Worm (Caenorhabditis elegans): ENCODE results near the gene F20A1.8.
A peak's percentile ranks its signal among the peaks of the same experiment; 100 is the strongest.

F20A1.8 gene

ce11 chrV:7060396-7060795, 13.0 kb upstream of the F20A1.8 start, which contains the start of the genes Y57E12AL.6 and Y57E12AL.1 (continued):
- TF ChIP-seq ztf-11 (tag; optimal IDR thresholded peaks at IDR 0.05), result no peak
- TF ChIP-seq cey-2 (tag; optimal IDR thresholded peaks at IDR 0.05; ENCODE audit: borderline replicate concordance, insufficient read depth), result no peak
- no peak for TF ChIP-seq sdz-12 (GFP tag; optimal IDR thresholded peaks at IDR 0.05)

- TF ChIP-seq mdt-29 (GFP tag; IDR thresholded peaks at IDR 0.05) (no peak), aha-1 (tag) (peak; percentile 84), ctbp-1 (GFP tag; IDR thresholded peaks at IDR 0.05) (0 out of 2 replicates have a peak, but pooled peaks have one; percentile 11), T26A8.4 (GFP tag; IDR thresholded peaks at IDR 0.05) (peak; percentile 53), unc-62 (GFP tag; optimal IDR thresholded peaks at IDR 0.05 in 1 of 2) (peak in 1 of 2 experiments; percentile 88), unc-62 (tag; optimal IDR thresholded peaks at IDR 0.05) (no peak), ZK546.5 (tag; optimal IDR thresholded peaks at IDR 0.05) (no peak), snpc-1.2 (GFP tag; IDR thresholded peaks at IDR 0.05) (0 out of 2 replicates have a peak, but pooled peaks have one; percentile 26)
Observed at ce11 chrV:7059350-7059749, 11.9 kb upstream of the F20A1.8 start, which contains the start of gene mdt-6. mdt-6 (minus strand) TSS chrV:7059624.

ce11 chrV:7057795-7058194, 10.4 kb upstream of the F20A1.8 start, which contains the start of gene Y57E12AL.2:
Y57E12AL.2 (plus strand) TSS chrV:7058095.
- peak; percentile 21 for TF ChIP-seq aha-1 (tag)

ce11 chrV:7054598-7054997, 7.2 kb upstream of the F20A1.8 start, which contains the start of gene spig-8:
spig-8 (plus strand) TSS chrV:7054898.
- TF ChIP-seq ces-1 (GFP tag; optimal IDR thresholded peaks at IDR 0.05), result no peak
- TF ChIP-seq vab-7 (GFP tag; IDR thresholded peaks at IDR 0.05), result no peak
- TF ChIP-seq pqm-1 (tag; optimal IDR thresholded peaks at IDR 0.05), result no peak
- TF ChIP-seq aly-2 (tag; optimal IDR thresholded peaks at IDR 0.05), result no peak
- TF ChIP-seq gei-8 (GFP tag; optimal IDR thresholded peaks at IDR 0.05), result no peak
- no peak for TF ChIP-seq hlh-11 (tag; optimal IDR thresholded peaks at IDR 0.05)
- TF ChIP-seq saeg-2 (GFP tag; IDR thresholded peaks at IDR 0.05), result no peak
- TF ChIP-seq zfp-2 (tag; optimal IDR thresholded peaks at IDR 0.05), result no peak

ce11 chrV:7053100-7053499, 5.7 kb upstream of the F20A1.8 start, which contains the start of gene txt-17:
txt-17 (minus strand) TSS chrV:7053200.
- no peak for TF ChIP-seq daf-12 (tag; optimal IDR thresholded peaks at IDR 0.05)
- TF ChIP-seq lir-3 (tag; optimal IDR thresholded peaks at IDR 0.05), result no peak
- TF ChIP-seq F49E8.2 (tag; optimal IDR thresholded peaks at IDR 0.05; ENCODE audit: borderline replicate concordance), result no peak
- TF ChIP-seq F26F4.8 (GFP tag; conservative IDR thresholded peaks at IDR 0.05), result no peak
- no peak for TF ChIP-seq zfp-3 (GFP tag; conservative IDR thresholded peaks at IDR 0.05)
- no peak for TF ChIP-seq zip-2 (tag; optimal IDR thresholded peaks at IDR 0.05)
- no peak for TF ChIP-seq unc-130 (GFP tag; optimal IDR thresholded peaks at IDR 0.05)
- TF ChIP-seq nhr-11 (tag; optimal IDR thresholded peaks at IDR 0.05), result no peak
- TF ChIP-seq ama-1 (optimal IDR thresholded peaks at IDR 0.05), result no peak
- TF ChIP-seq hlh-30 (tag; optimal IDR thresholded peaks at IDR 0.05; ENCODE audit: insufficient read depth), result no peak
- no peak for TF ChIP-seq aly-2 (tag; optimal IDR thresholded peaks at IDR 0.05)
- TF ChIP-seq nhr-28 (tag; optimal IDR thresholded peaks at IDR 0.05), result no peak
- no peak for TF ChIP-seq ceh-28 (tag; optimal IDR thresholded peaks at IDR 0.05)
- TF ChIP-seq dmd-8 (GFP tag; IDR thresholded peaks at IDR 0.05), result no peak
- no peak for TF ChIP-seq nhr-41 (GFP tag; IDR thresholded peaks at IDR 0.05)
- no peak for TF ChIP-seq T20F7.1 (GFP tag; optimal IDR thresholded peaks at IDR 0.05)
